Fruit fly (Drosophila melanogaster) whole organism, adult: Measurements from ENCODE around the gene CG18596.

Experiments
- CG11617 ChIP-seq: fragments of 200-800 bp; sonication (Bioruptor generic); optimal IDR thresholded peaks from 2 replicates; lab custom pipeline; 2017; ENCODE audit warnings: mild to moderate bottlenecking, missing biosample characterization, missing genetic modification reagents, missing genetic modification characterization
- CG33017 ChIP-seq: fragments of 200-800 bp; sonication (Bioruptor generic); optimal IDR thresholded peaks from 2 replicates; lab custom pipeline; 2018; ENCODE audit warnings: missing biosample characterization, mild to moderate bottlenecking, missing genetic modification characterization, moderate library complexity
- CG7045 ChIP-seq: fragments of 200-800 bp; sonication (Bioruptor generic); optimal IDR thresholded peaks from 2 replicates; lab custom pipeline; 2017; ENCODE audit warnings: missing biosample characterization, mild to moderate bottlenecking, missing genetic modification characterization
- CG7101 ChIP-seq: fragments of 200-800 bp; sonication (Bioruptor generic); optimal IDR thresholded peaks from 2 replicates; lab custom pipeline; 2018; ENCODE audit warnings: missing biosample characterization, mild to moderate bottlenecking, missing genetic modification characterization, moderate library complexity
- Clk ChIP-seq: fragments of 200-800 bp; sonication (Bioruptor generic); optimal IDR thresholded peaks from 2 replicates; lab custom pipeline; 2017; ENCODE audit warnings: missing biosample characterization, missing genetic modification characterization
- Crg-1 ChIP-seq: fragments of 200-800 bp; sonication (Bioruptor generic); optimal IDR thresholded peaks from 2 replicates; lab custom pipeline; 2016; ENCODE audit warnings: missing biosample characterization, missing genetic modification characterization
- cic ChIP-seq: fragments of 200-800 bp; sonication (Bioruptor generic); optimal IDR thresholded peaks from 2 replicates; lab custom pipeline; 2017; ENCODE audit warnings: missing biosample characterization, mild to moderate bottlenecking, missing genetic modification characterization, moderate library complexity
- cnc ChIP-seq, 2 experiments: fragments of >200 bp; optimal IDR thresholded peaks; 2 replicates each; lab custom pipeline; 2017
- kay ChIP-seq: fragments of 200-800 bp; sonication (Bioruptor generic); peaks from one replicate; lab custom pipeline; 2016; ENCODE audit warnings: missing biosample characterization, missing genetic modification characterization, borderline replicate concordance
- ovo ChIP-seq: fragments of 200-800 bp; sonication (Bioruptor generic); optimal IDR thresholded peaks from 2 replicates; lab custom pipeline; 2016; ENCODE audit warnings: missing biosample characterization, missing genetic modification characterization
- pad ChIP-seq: fragments of 200-800 bp; sonication (Bioruptor generic); optimal IDR thresholded peaks from 3 replicates; lab custom pipeline; 2017; ENCODE audit warnings: missing biosample characterization, missing genetic modification characterization, mild to moderate bottlenecking, moderate library complexity, missing genetic modification reagents
- tj ChIP-seq: fragments of 200-800 bp; sonication (Bioruptor generic); optimal IDR thresholded peaks from 3 replicates; lab custom pipeline; 2017; ENCODE audit warnings: missing biosample characterization, mild to moderate bottlenecking, missing genetic modification characterization, moderate library complexity

DNA sequence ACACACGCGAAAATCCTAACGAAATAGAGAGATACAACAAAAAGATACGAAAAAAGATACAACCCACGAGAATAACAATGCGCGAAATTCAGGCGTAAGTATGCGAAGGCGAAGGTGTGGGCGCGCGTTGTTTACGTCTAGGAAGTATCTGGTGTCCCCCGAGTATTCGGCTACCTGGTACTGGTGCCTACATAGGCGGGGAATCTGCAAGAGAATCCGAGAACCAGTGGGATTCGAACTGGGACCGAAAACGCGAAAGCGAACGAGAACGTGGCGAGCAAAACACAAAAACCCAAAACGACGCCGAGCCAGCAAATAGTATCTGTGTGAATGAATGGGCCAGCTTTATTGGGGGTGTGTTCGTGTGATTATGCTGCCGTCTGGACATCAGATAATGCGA lies 14.4 kb downstream of the CG18596 start:
- TF ChIP-seq CG11617 (GFP tag; lab: Kevin White, UChicago): no peak
- no peak for TF ChIP-seq cic
- TF ChIP-seq Clk (GFP tag; lab: Kevin White, UChicago): no peak
- no peak for TF ChIP-seq kay
- TF ChIP-seq CG7045 (GFP tag; lab: Kevin White, UChicago): no peak
- TF ChIP-seq pad: no peak
- TF ChIP-seq CG7101 (tag; lab: Kevin White, UChicago): no peak
- no peak for TF ChIP-seq cnc (optimal IDR thresholded peaks at IDR 0.05; lab: Kevin White, UChicago)
- peak; percentile 53 for TF ChIP-seq tj (GFP tag; lab: Kevin White, UChicago)
- TF ChIP-seq ovo (GFP tag; lab: Kevin White, UChicago): no peak
- no peak for TF ChIP-seq CG33017
- no peak for TF ChIP-seq Crg-1 (GFP tag; lab: Kevin White, UChicago)
